Fruit fly (Drosophila melanogaster) whole organism, embryonic: Measurements from ENCODE around the gene CG34278.

Experiments
- ATbp ChIP-seq: fragments of 200-800 bp; sonication (Bioruptor generic); optimal IDR thresholded peaks from 2 replicates; lab custom pipeline; 2017; ENCODE audit warnings: missing biosample characterization, mild to moderate bottlenecking, missing genetic modification characterization, missing genetic modification reagents
- Atf6 ChIP-seq: fragments of 200-800 bp; sonication (Bioruptor generic); IDR thresholded peaks from 2 replicates; pipeline ENCODE4 v1.3.6; 2022; ENCODE audit warnings: missing biosample characterization, missing genetic modification characterization
- CG17186 ChIP-seq: fragments of 200-800 bp; sonication (Bioruptor generic); optimal IDR thresholded peaks from 3 replicates; lab custom pipeline; 2017; ENCODE audit warnings: missing biosample characterization, missing genetic modification reagents, missing genetic modification characterization
- CG17328 ChIP-seq: fragments of 200-800 bp; sonication (Bioruptor generic); IDR thresholded peaks from 2 replicates; pipeline ENCODE4 v1.3.6; 2022; ENCODE audit warnings: missing biosample characterization, missing genetic modification characterization
- CG17829 ChIP-seq: fragments of 200-800 bp; optimal IDR thresholded peaks from 2 replicates; lab custom pipeline; 2019; ENCODE audit warnings: missing biosample characterization, mild to moderate bottlenecking, missing genetic modification characterization, moderate library complexity
- CG18262 ChIP-seq: fragments of 200-800 bp; optimal IDR thresholded peaks from 3 replicates; lab custom pipeline; 2019; ENCODE audit warnings: missing biosample characterization, mild to moderate bottlenecking, missing genetic modification characterization, moderate library complexity
- CG18599 ChIP-seq: fragments of 200-800 bp; sonication (Bioruptor generic); optimal IDR thresholded peaks from 3 replicates; lab custom pipeline; 2017; ENCODE audit warnings: missing biosample characterization, missing genetic modification characterization, mild to moderate bottlenecking, moderate library complexity, missing genetic modification reagents
- CG2202 ChIP-seq: fragments of 200-800 bp; sonication (Bioruptor generic); optimal IDR thresholded peaks from 2 replicates; lab custom pipeline; 2018; ENCODE audit warnings: missing biosample characterization, mild to moderate bottlenecking, missing genetic modification characterization
- CG2678 ChIP-seq: fragments of 200-800 bp; sonication (Bioruptor generic); optimal IDR thresholded peaks from 3 replicates; lab custom pipeline; 2019; ENCODE audit warnings: missing biosample characterization, mild to moderate bottlenecking, missing genetic modification characterization, moderate library complexity
- CG30431 ChIP-seq: fragments of 200-800 bp; sonication (Bioruptor generic); optimal IDR thresholded peaks from 2 replicates; lab custom pipeline; 2017; ENCODE audit warnings: missing biosample characterization, missing genetic modification characterization
- CG3065 ChIP-seq: fragments of 200-800 bp; sonication (Bioruptor generic); optimal IDR thresholded peaks from 2 replicates; lab custom pipeline; 2016; ENCODE audit warnings: missing biosample characterization, missing genetic modification characterization
- CG32772 ChIP-seq: fragments of 200-800 bp; sonication (Bioruptor generic); IDR thresholded peaks from 2 replicates; pipeline ENCODE4 v1.3.6; 2022; ENCODE audit warnings: missing biosample characterization, missing genetic modification characterization
- CG33213 ChIP-seq: fragments of 200-800 bp; sonication (Bioruptor generic); optimal IDR thresholded peaks from 3 replicates; lab custom pipeline; 2016; ENCODE audit warnings: missing biosample characterization, missing genetic modification characterization
- CG4282 ChIP-seq: fragments of 200-800 bp; sonication (Bioruptor generic); optimal IDR thresholded peaks from 2 replicates; lab custom pipeline; 2016; ENCODE audit warnings: missing biosample characterization, missing genetic modification characterization
- CG43689 ChIP-seq: fragments of 200-800 bp; sonication (Bioruptor generic); IDR thresholded peaks from 2 replicates; pipeline ENCODE4 v1.3.6; 2022; ENCODE audit warnings: missing biosample characterization, missing genetic modification characterization
- CG4730 ChIP-seq: fragments of 200-800 bp; sonication (Bioruptor generic); IDR thresholded peaks from 2 replicates; pipeline ENCODE4 v1.3.6; 2022; ENCODE audit warnings: missing biosample characterization, missing genetic modification characterization
- CG7556 ChIP-seq: fragments of 200-800 bp; sonication (Bioruptor generic); optimal IDR thresholded peaks from 2 replicates; lab custom pipeline; 2017; ENCODE audit warnings: missing biosample characterization, mild to moderate bottlenecking, missing genetic modification characterization
- CG8388 ChIP-seq: fragments of 200-800 bp; sonication (Bioruptor generic); optimal IDR thresholded peaks from 2 replicates; lab custom pipeline; 2019; ENCODE audit warnings: missing biosample characterization, mild to moderate bottlenecking, missing genetic modification characterization, moderate library complexity
- CG8478 ChIP-seq: fragments of >200 bp; optimal IDR thresholded peaks from 2 replicates; lab custom pipeline; 2018
- CG9215 ChIP-seq: fragments of 200-800 bp; sonication (Bioruptor generic); IDR thresholded peaks from 2 replicates; pipeline ENCODE4 v1.3.6; 2022; ENCODE audit warnings: missing biosample characterization, missing genetic modification characterization
- CoRest ChIP-seq: fragments of 200-800 bp; sonication (Bioruptor generic); optimal IDR thresholded peaks from 3 replicates; lab custom pipeline; 2018; ENCODE audit warnings: missing biosample characterization, mild to moderate bottlenecking, missing genetic modification characterization, moderate library complexity
- Dad ChIP-seq: fragments of 200-800 bp; sonication (Bioruptor generic); optimal IDR thresholded peaks from 3 replicates; lab custom pipeline; 2016; ENCODE audit warnings: missing biosample characterization, missing genetic modification characterization
- Dll ChIP-seq: fragments of 200-800 bp; sonication (Bioruptor generic); IDR thresholded peaks from 4 replicates; pipeline ENCODE4 v1.3.6; 2022; ENCODE audit warnings: missing biosample characterization, missing genetic modification characterization; ENCODE audit not compliant: partially characterized antibody
- Doc2 ChIP-seq: fragments of 200-800 bp; sonication (Bioruptor generic); IDR thresholded peaks from 2 replicates; pipeline ENCODE4 v1.3.6; 2022; ENCODE audit warnings: missing biosample characterization, missing genetic modification characterization
- Hmx ChIP-seq: fragments of 200-800 bp; sonication (Bioruptor generic); optimal IDR thresholded peaks from 2 replicates; lab custom pipeline; 2016; ENCODE audit warnings: missing biosample characterization, missing genetic modification characterization
- MESR4 ChIP-seq: fragments of 200-800 bp; sonication (Bioruptor generic); optimal IDR thresholded peaks from 2 replicates; lab custom pipeline; 2018; ENCODE audit warnings: missing biosample characterization, mild to moderate bottlenecking, missing genetic modification characterization, moderate library complexity
- Mrtf ChIP-seq: fragments of 200-800 bp; sonication (Bioruptor generic); IDR thresholded peaks from 3 replicates; pipeline ENCODE4 v1.3.6; 2022; ENCODE audit warnings: missing biosample characterization, missing genetic modification characterization
- NC2β ChIP-seq: fragments of 200-800 bp; sonication (Bioruptor generic); optimal IDR thresholded peaks from 2 replicates; lab custom pipeline; 2016; ENCODE audit warnings: missing biosample characterization, missing genetic modification characterization
- Sry-β ChIP-seq: fragments of 200-800 bp; sonication (Bioruptor generic); optimal IDR thresholded peaks from 2 replicates; lab custom pipeline; 2018; ENCODE audit warnings: missing biosample characterization, mild to moderate bottlenecking, missing genetic modification characterization, moderate library complexity
- Ssrp ChIP-seq: fragments of 200-800 bp; sonication (Bioruptor generic); optimal IDR thresholded peaks from 2 replicates; lab custom pipeline; 2018; ENCODE audit warnings: missing biosample characterization, mild to moderate bottlenecking, missing genetic modification characterization, moderate library complexity
- al ChIP-seq: fragments of 200-800 bp; sonication (Bioruptor generic); IDR thresholded peaks from 2 replicates; pipeline ENCODE4 v1.3.6; 2022; ENCODE audit warnings: missing biosample characterization, missing genetic modification characterization
- az2 ChIP-seq: fragments of 200-800 bp; sonication (Bioruptor generic); optimal IDR thresholded peaks from 3 replicates; lab custom pipeline; 2016; ENCODE audit warnings: missing biosample characterization, missing genetic modification characterization
- ewg ChIP-seq: fragments of 200-800 bp; sonication (Bioruptor generic); optimal IDR thresholded peaks from 3 replicates; lab custom pipeline; 2017; ENCODE audit warnings: mild to moderate bottlenecking, missing biosample characterization, missing genetic modification reagents, missing genetic modification characterization
- exex ChIP-seq: fragments of 200-800 bp; sonication (Bioruptor generic); optimal IDR thresholded peaks from 4 replicates; lab custom pipeline; 2018; ENCODE audit warnings: missing biosample characterization, mild to moderate bottlenecking, missing genetic modification characterization, moderate library complexity
- fd3F ChIP-seq: fragments of 200-800 bp; sonication (Bioruptor generic); optimal IDR thresholded peaks from 2 replicates; lab custom pipeline; 2018; ENCODE audit warnings: missing biosample characterization, mild to moderate bottlenecking, missing genetic modification characterization, moderate library complexity
- gfzf ChIP-seq: fragments of 200-800 bp; sonication (Bioruptor generic); optimal IDR thresholded peaks from 2 replicates; lab custom pipeline; 2016; ENCODE audit warnings: missing biosample characterization, mild to moderate bottlenecking, missing genetic modification characterization, moderate library complexity
- gsb ChIP-seq: fragments of 200-800 bp; sonication (Bioruptor generic); IDR thresholded peaks from 2 replicates; pipeline ENCODE4 v1.3.6; 2022; ENCODE audit warnings: missing biosample characterization, missing genetic modification characterization
- lola ChIP-seq, 3 experiments: fragments of >200 bp in 2 of 3; fragments of 200-800 bp in 1 of 3; sonication (Bioruptor generic) in 1 of 3; optimal IDR thresholded peaks; 2 replicates each; lab custom pipeline; 2017 to 2019; ENCODE audit warnings: missing biosample characterization in 3 of 3, missing genetic modification characterization in 3 of 3, mild to moderate bottlenecking in 1 of 3, moderate library complexity in 1 of 3
- mld ChIP-seq: fragments of 200-800 bp; sonication (Bioruptor generic); IDR thresholded peaks from 3 replicates; pipeline ENCODE4 v1.3.6; 2022; ENCODE audit warnings: missing biosample characterization, missing genetic modification characterization; ENCODE audit not compliant: partially characterized antibody
- nerfin-2 ChIP-seq: fragments of 200-800 bp; sonication (Bioruptor generic); IDR thresholded peaks from 2 replicates; pipeline ENCODE4 v1.3.6; 2022; ENCODE audit warnings: missing biosample characterization, missing genetic modification characterization; ENCODE audit not compliant: partially characterized antibody
- nom ChIP-seq: fragments of 200-800 bp; sonication (Bioruptor generic); optimal IDR thresholded peaks from 2 replicates; lab custom pipeline; 2017; ENCODE audit warnings: missing biosample characterization, missing genetic modification characterization, mild to moderate bottlenecking, moderate library complexity, missing genetic modification reagents
- odd ChIP-seq: fragments of 200-800 bp; sonication (Bioruptor generic); optimal IDR thresholded peaks from 2 replicates; lab custom pipeline; 2017; ENCODE audit warnings: missing biosample characterization, mild to moderate bottlenecking, missing genetic modification characterization
- run ChIP-seq: fragments of 200-800 bp; sonication (Bioruptor generic); optimal IDR thresholded peaks from 3 replicates; lab custom pipeline; 2018; ENCODE audit warnings: missing biosample characterization, mild to moderate bottlenecking, missing genetic modification characterization
- sc ChIP-seq, 3 experiments: fragments of >200 bp in 2 of 3; fragments of 200-800 bp in 1 of 3; sonication (Bioruptor generic) in 1 of 3; optimal IDR thresholded peaks; 2 replicates in 2 of 3; 3 replicates in 1 of 3; lab custom pipeline; 2017; ENCODE audit warnings: mild to moderate bottlenecking in 1 of 3, missing biosample characterization in 1 of 3, missing genetic modification characterization in 1 of 3, missing genetic modification reagents in 1 of 3
- schlank ChIP-seq: fragments of 200-800 bp; sonication (Bioruptor generic); optimal IDR thresholded peaks from 2 replicates; lab custom pipeline; 2018; ENCODE audit warnings: missing biosample characterization, mild to moderate bottlenecking, missing genetic modification characterization
- seq ChIP-seq: fragments of 200-800 bp; sonication (Bioruptor generic); IDR thresholded peaks from 2 replicates; pipeline ENCODE4 v1.3.6; 2022; ENCODE audit warnings: missing biosample characterization, missing genetic modification characterization
- tup ChIP-seq: fragments of 200-800 bp; sonication (Bioruptor generic); optimal IDR thresholded peaks from 2 replicates; lab custom pipeline; 2016; ENCODE audit warnings: missing biosample characterization, mild to moderate bottlenecking, missing genetic modification characterization, moderate library complexity
- twi ChIP-seq: fragments of 200-800 bp; optimal IDR thresholded peaks from 2 replicates; lab custom pipeline; 2019; ENCODE audit warnings: missing biosample characterization, mild to moderate bottlenecking, missing genetic modification characterization, moderate library complexity

The CG34278 gene

DNA sequence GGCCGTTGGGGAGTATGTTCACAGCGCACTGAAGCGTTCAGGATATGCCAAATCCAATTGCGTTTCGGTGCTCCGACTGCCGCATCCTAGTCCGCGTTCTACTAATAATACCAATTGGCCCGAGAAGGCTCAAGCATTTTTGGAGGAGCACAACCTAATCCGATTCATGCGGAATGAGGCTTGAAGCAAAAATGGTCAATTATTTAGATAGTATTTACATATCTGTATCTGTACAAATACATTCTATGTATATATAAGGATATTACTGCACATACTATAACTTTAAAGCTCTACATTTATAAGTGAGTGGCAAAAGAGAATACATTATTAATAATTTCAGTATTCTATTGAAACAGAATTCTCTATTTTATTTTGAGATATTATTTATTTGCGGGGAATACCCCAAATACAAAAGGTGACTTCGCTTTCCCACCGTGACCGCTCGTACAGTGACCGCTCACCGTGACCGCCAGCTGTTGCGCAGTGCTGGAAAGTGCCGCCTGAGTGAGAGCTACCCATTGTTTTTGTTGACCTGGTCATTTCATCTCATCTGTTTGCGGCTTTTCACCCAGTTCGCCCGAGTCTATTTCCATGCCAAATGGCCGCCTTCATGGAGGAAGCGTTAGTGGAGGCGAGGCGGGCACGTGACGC lies 31.2 kb downstream of the CG34278 start, which contains the start of gene CG5292 (continued):
- TF ChIP-seq Dad (GFP tag; lab: Kevin White, UChicago): peak; percentile 19
- TF ChIP-seq Mrtf (GFP tag; lab: Robert Waterston, UW): no peak
- peak; percentile 56 for TF ChIP-seq az2
- TF ChIP-seq CG17186 (GFP tag; lab: Kevin White, UChicago): peak; percentile 13
- TF ChIP-seq seq (GFP tag; lab: Robert Waterston, UW): peak; percentile 34; the same call in 1 of the 2 replicates
- no peak for TF ChIP-seq nerfin-2 (GFP tag; lab: Robert Waterston, UW)
- TF ChIP-seq tup (GFP tag; lab: Kevin White, UChicago): peak; percentile 32
- no peak for TF ChIP-seq gfzf (GFP tag; lab: Kevin White, UChicago)
- no peak for TF ChIP-seq exex (tag; lab: Kevin White, UChicago)
- peak; percentile 10 for TF ChIP-seq NC2β (GFP tag; lab: Kevin White, UChicago)
- no peak; the same call in 1 of the 2 replicates for TF ChIP-seq Atf6 (GFP tag; lab: Robert Waterston, UW)
- TF ChIP-seq CG17328 (GFP tag; lab: Robert Waterston, UW): peak; percentile 58
- TF ChIP-seq Dll (GFP tag; lab: Robert Waterston, UW): peak; percentile 59; the same call in 2 of the 4 replicates
- TF ChIP-seq Hmx (GFP tag; lab: Kevin White, UChicago): no peak
- no peak for TF ChIP-seq gsb
- TF ChIP-seq CG7556 (GFP tag; lab: Kevin White, UChicago): peak; percentile 36
- no peak for TF ChIP-seq nom (GFP tag; lab: Kevin White, UChicago)
- 0 out of 2 replicates have a peak, but pooled peaks have one; percentile 16 for TF ChIP-seq CG9215 (GFP tag; lab: Robert Waterston, UW)
- TF ChIP-seq CG2678 (tag; lab: Kevin White, UChicago): no peak
- TF ChIP-seq MESR4 (GFP tag; lab: Kevin White, UChicago): peak; percentile 66
- no peak for TF ChIP-seq lola (GFP tag; optimal IDR thresholded peaks at IDR 0.05; lab: Kevin White, UChicago)
- peak; percentile 38 for TF ChIP-seq CG8388
- no peak for TF ChIP-seq CG4730
- TF ChIP-seq CG33213 (GFP tag; lab: Kevin White, UChicago): no peak
- no peak for TF ChIP-seq CG4282 (GFP tag; lab: Kevin White, UChicago)
- peak; percentile 8 for TF ChIP-seq ATbp (GFP tag; lab: Kevin White, UChicago)
- peak; percentile 56; the same call in 1 of the 3 replicates for TF ChIP-seq mld
- 0 out of 2 replicates have a peak, but pooled peaks have one; percentile 10 for TF ChIP-seq CG32772
- peak; percentile 15 for TF ChIP-seq fd3F (GFP tag; lab: Kevin White, UChicago)
- peak; percentile 16 for TF ChIP-seq ewg (GFP tag; lab: Kevin White, UChicago)
- no peak for TF ChIP-seq CG8478 (lab: Kevin White, UChicago)
- TF ChIP-seq CG18599 (GFP tag; lab: Kevin White, UChicago): peak; percentile 59
- peak; percentile 22; the same call in 1 of the 2 replicates for TF ChIP-seq al
- no peak for TF ChIP-seq Ssrp
- no peak for TF ChIP-seq CG43689 (GFP tag; lab: Robert Waterston, UW)
- TF ChIP-seq CoRest: peak; percentile 73
- no peak for TF ChIP-seq sc (optimal IDR thresholded peaks at IDR 0.05; lab: Kevin White, UChicago)
- TF ChIP-seq sc (GFP tag; optimal IDR thresholded peaks at IDR 0.05; lab: Kevin White, UChicago): no peak
- TF ChIP-seq Doc2 (GFP tag; lab: Robert Waterston, UW): no peak
- no peak for TF ChIP-seq CG30431
- TF ChIP-seq run (tag; lab: Kevin White, UChicago): no peak
- TF ChIP-seq schlank: no peak
- peak; percentile 22 for TF ChIP-seq Sry-β (GFP tag; lab: Kevin White, UChicago)
- no peak for TF ChIP-seq twi (tag; lab: Kevin White, UChicago)
- no peak for TF ChIP-seq CG18262 (tag; lab: Kevin White, UChicago)
- TF ChIP-seq odd (GFP tag; lab: Kevin White, UChicago): no peak
- TF ChIP-seq CG3065: no peak
- TF ChIP-seq CG2202 (tag; lab: Kevin White, UChicago): no peak
- peak; percentile 67 for TF ChIP-seq CG17829 (tag; lab: Kevin White, UChicago)
